Worm (Caenorhabditis elegans) whole organism, L4 larva: ENCODE measurements around the gene lgc-31.

Experiments used
- D1046.2 ChIP-seq: fragments of 200-800 bp; sonication (Bioruptor generic); IDR thresholded peaks from 2 replicates; pipeline ENCODE4 v1.3.6; 2022; ENCODE audit warnings: missing genetic modification characterization, missing compliant biosample characterization
- R02D3.7 ChIP-seq: fragments of 150-350 bp; sonication (generic microtip); optimal IDR thresholded peaks from 3 replicates; lab custom pipeline; 2014; ENCODE audit warnings: missing biosample characterization, missing genetic modification characterization
- T20F7.1 ChIP-seq: fragments of 200-800 bp; sonication (Bioruptor generic); optimal IDR thresholded peaks from 2 replicates; lab custom pipeline; 2018; ENCODE audit warnings: mild to moderate bottlenecking, missing genetic modification characterization, missing compliant biosample characterization
- T26A8.4 ChIP-seq: fragments of 200-800 bp; sonication (Bioruptor generic); IDR thresholded peaks from 2 replicates; pipeline ENCODE4 v1.3.6; 2022; ENCODE audit warnings: missing genetic modification characterization, missing compliant biosample characterization
- Y48G9A.11 ChIP-seq: fragments of 200-800 bp; sonication (Bioruptor generic); IDR thresholded peaks from 2 replicates; pipeline ENCODE4 v1.3.6; 2022; ENCODE audit warnings: missing genetic modification reagents, missing genetic modification characterization, missing compliant biosample characterization
- Y5F2A.4 ChIP-seq: fragments of 200-800 bp; sonication (Bioruptor generic); optimal IDR thresholded peaks from 2 replicates; lab custom pipeline; 2018; ENCODE audit warnings: mild to moderate bottlenecking, missing genetic modification characterization, missing compliant biosample characterization
- aha-1 ChIP-seq: fragments of 150-350 bp; peaks from one replicate; lab custom pipeline; 2014; ENCODE audit warnings: missing biosample characterization, missing genetic modification characterization
- aly-2 ChIP-seq: sonication (generic microtip); optimal IDR thresholded peaks from 2 replicates; lab custom pipeline; 2018; ENCODE audit warnings: missing biosample characterization, missing genetic modification characterization
- ceh-32 ChIP-seq: sonication (generic microtip); optimal IDR thresholded peaks from 2 replicates; lab custom pipeline; 2016; ENCODE audit warnings: mild to moderate bottlenecking, missing genetic modification characterization, missing compliant biosample characterization; ENCODE audit not compliant: poor library complexity
- ceh-44 ChIP-seq: fragments of 200-800 bp; sonication (Bioruptor generic); IDR thresholded peaks from 2 replicates; pipeline ENCODE4 v1.3.6; 2022; ENCODE audit warnings: missing genetic modification reagents, missing genetic modification characterization, missing compliant biosample characterization
- cey-2 ChIP-seq: sonication (generic microtip); optimal IDR thresholded peaks from 3 replicates; lab custom pipeline; 2017; ENCODE audit warnings: missing genetic modification characterization, mild to moderate bottlenecking, missing compliant biosample characterization, antibody characterized with exemption, borderline replicate concordance; ENCODE audit not compliant: insufficient read depth
- ctbp-1 ChIP-seq: fragments of 200-800 bp; sonication (Bioruptor generic); IDR thresholded peaks from 2 replicates; pipeline ENCODE4 v1.3.6; 2022; ENCODE audit warnings: missing genetic modification reagents, missing genetic modification characterization, missing compliant biosample characterization
- daf-16 ChIP-seq, 3 experiments: sonication (generic microtip); optimal IDR thresholded peaks; 2 replicates each; lab custom pipeline; 2016 to 2017; ENCODE audit warnings: missing genetic modification characterization in 3 of 3, missing genetic modification reagents in 3 of 3, mild to moderate bottlenecking in 2 of 3, missing compliant biosample characterization in 2 of 3, missing biosample characterization in 1 of 3, moderate library complexity in 1 of 3
- duxl-1 ChIP-seq: sonication (generic microtip); optimal IDR thresholded peaks from 2 replicates; lab custom pipeline; 2016; ENCODE audit warnings: mild to moderate bottlenecking, missing genetic modification characterization, moderate library complexity, missing compliant biosample characterization; ENCODE audit not compliant: poor library complexity
- egl-43 ChIP-seq: fragments of 200-800 bp; sonication (Bioruptor generic); IDR thresholded peaks from 2 replicates; pipeline ENCODE4 v1.3.6; 2022; ENCODE audit warnings: missing genetic modification reagents, missing genetic modification characterization, missing compliant biosample characterization
- fos-1 ChIP-seq: fragments of 150-350 bp; optimal IDR thresholded peaks from 2 replicates; lab custom pipeline; 2014; ENCODE audit warnings: missing biosample characterization, missing genetic modification characterization
- gei-8 ChIP-seq: fragments of 200-800 bp; sonication (Bioruptor generic); optimal IDR thresholded peaks from 2 replicates; lab custom pipeline; 2018; ENCODE audit warnings: mild to moderate bottlenecking, missing genetic modification characterization, missing compliant biosample characterization
- hlh-30 ChIP-seq: sonication (generic microtip); optimal IDR thresholded peaks from 2 replicates; lab custom pipeline; 2017; ENCODE audit warnings: antibody characterized with exemption, mild to moderate bottlenecking, missing genetic modification characterization, missing compliant biosample characterization; ENCODE audit not compliant: insufficient read depth
- hmg-1.1 ChIP-seq: fragments of 200-800 bp; sonication (Bioruptor generic); IDR thresholded peaks from 2 replicates; pipeline ENCODE4 v1.3.6; 2022; ENCODE audit warnings: missing genetic modification reagents, missing genetic modification characterization, missing compliant biosample characterization
- lim-7 ChIP-seq: fragments of 200-800 bp; sonication (Bioruptor generic); IDR thresholded peaks from 2 replicates; pipeline ENCODE4 v1.3.6; 2022; ENCODE audit warnings: missing genetic modification characterization, missing compliant biosample characterization
- lin-1 ChIP-seq: fragments of 200-800 bp; sonication (Bioruptor generic); IDR thresholded peaks from 2 replicates; pipeline ENCODE4 v1.3.6; 2022; ENCODE audit warnings: missing genetic modification reagents, missing genetic modification characterization, missing compliant biosample characterization
- madf-9 ChIP-seq: fragments of 200-800 bp; sonication (Bioruptor generic); conservative IDR thresholded peaks from 2 replicates; pipeline ENCODE4 v1.3.6; 2022; ENCODE audit warnings: missing genetic modification reagents, missing genetic modification characterization, missing compliant biosample characterization
- mdl-1 ChIP-seq, 2 experiments: fragments of 150-350 bp in 1 of 2; sonication (generic microtip) in 1 of 2; optimal IDR thresholded peaks; 2 replicates each; lab custom pipeline; 2014 to 2017; ENCODE audit warnings: missing biosample characterization in 2 of 2, missing genetic modification characterization in 2 of 2
- mdt-29 ChIP-seq: fragments of 200-800 bp; sonication (Bioruptor generic); IDR thresholded peaks from 2 replicates; pipeline ENCODE4 v1.3.6; 2022; ENCODE audit warnings: missing genetic modification reagents, missing genetic modification characterization, missing compliant biosample characterization
- mxl-2 ChIP-seq: fragments of 200-800 bp; sonication (Bioruptor generic); conservative IDR thresholded peaks from 2 replicates; pipeline ENCODE4 v1.3.6; 2022; ENCODE audit warnings: missing genetic modification reagents, missing genetic modification characterization, missing compliant biosample characterization
- nhr-10 ChIP-seq: fragments of 150-350 bp; optimal IDR thresholded peaks from 2 replicates; lab custom pipeline; 2014; ENCODE audit warnings: missing biosample characterization, missing genetic modification characterization
- nhr-11 ChIP-seq: fragments of 150-350 bp; optimal IDR thresholded peaks from 2 replicates; lab custom pipeline; 2014; ENCODE audit warnings: missing biosample characterization, missing genetic modification characterization
- nhr-25 ChIP-seq: sonication (generic microtip); optimal IDR thresholded peaks from 2 replicates; lab custom pipeline; 2017; ENCODE audit warnings: missing genetic modification characterization, mild to moderate bottlenecking, missing compliant biosample characterization, antibody characterized with exemption, moderate library complexity, borderline replicate concordance; ENCODE audit not compliant: insufficient read depth
- nhr-41 ChIP-seq: fragments of 200-800 bp; sonication (Bioruptor generic); IDR thresholded peaks from 2 replicates; pipeline ENCODE4 v1.3.6; 2022; ENCODE audit warnings: missing genetic modification reagents, missing genetic modification characterization, missing compliant biosample characterization
- nhr-48 ChIP-seq: sonication (generic microtip); optimal IDR thresholded peaks from 2 replicates; lab custom pipeline; 2016; ENCODE audit warnings: mild to moderate bottlenecking, missing genetic modification characterization, missing compliant biosample characterization
- nhr-6 ChIP-seq: fragments of 150-350 bp; optimal IDR thresholded peaks from 2 replicates; lab custom pipeline; 2014; ENCODE audit warnings: missing biosample characterization, missing genetic modification characterization
- pha-4 ChIP-seq, 2 experiments: fragments of 150-350 bp in 1 of 2; fragments of 200-800 bp in 1 of 2; sonication (Bioruptor generic) in 1 of 2; IDR thresholded peaks in 1 of 2; optimal IDR thresholded peaks in 1 of 2; 2 replicates each; pipeline versions ENCODE4 v1.3.6 to Lab custom; 2014 to 2022; ENCODE audit warnings: missing genetic modification characterization in 2 of 2, missing genetic modification reagents in 2 of 2, missing biosample characterization in 1 of 2, missing compliant biosample characterization in 1 of 2
- php-3 ChIP-seq: fragments of 200-800 bp; sonication (Bioruptor generic); IDR thresholded peaks from 2 replicates; pipeline ENCODE4 v1.3.6; 2022; ENCODE audit warnings: missing genetic modification reagents, missing genetic modification characterization, missing compliant biosample characterization
- sdz-12 ChIP-seq: fragments of 200-800 bp; sonication (Bioruptor generic); optimal IDR thresholded peaks from 2 replicates; lab custom pipeline; 2018; ENCODE audit warnings: mild to moderate bottlenecking, missing genetic modification characterization, missing compliant biosample characterization
- set-16 ChIP-seq: fragments of 200-800 bp; sonication (Bioruptor generic); IDR thresholded peaks from 2 replicates; pipeline ENCODE4 v1.3.6; 2022; ENCODE audit warnings: missing genetic modification reagents, missing genetic modification characterization, missing compliant biosample characterization
- tra-1 ChIP-seq: fragments of 200-800 bp; sonication (Bioruptor generic); IDR thresholded peaks from 2 replicates; pipeline ENCODE4 v1.3.6; 2022; ENCODE audit warnings: missing genetic modification reagents, missing genetic modification characterization, missing compliant biosample characterization
- unc-130 ChIP-seq: sonication (generic microtip); optimal IDR thresholded peaks from 2 replicates; lab custom pipeline; 2016; ENCODE audit warnings: missing genetic modification reagents, missing genetic modification characterization, missing compliant biosample characterization
- unc-62 ChIP-seq, 3 experiments: fragments of 150-350 bp in 1 of 3; sonication (generic microtip); optimal IDR thresholded peaks in 2 of 3; peaks in 1 of 3; 1 replicate in 1 of 3; 2 replicates in 2 of 3; lab custom pipeline; 2014 to 2017; ENCODE audit warnings: missing biosample characterization in 3 of 3, missing genetic modification characterization in 3 of 3, missing genetic modification reagents in 3 of 3, missing genotype in 1 of 3
- zag-1 ChIP-seq: fragments of 150-350 bp; optimal IDR thresholded peaks from 2 replicates; lab custom pipeline; 2014; ENCODE audit warnings: missing biosample characterization, missing genetic modification characterization
- zfp-2 ChIP-seq: sonication (generic microtip); optimal IDR thresholded peaks from 2 replicates; lab custom pipeline; 2016; ENCODE audit warnings: mild to moderate bottlenecking, missing genetic modification characterization, missing compliant biosample characterization
- zfp-3 ChIP-seq: fragments of 200-800 bp; sonication (Bioruptor generic); conservative IDR thresholded peaks from 2 replicates; pipeline ENCODE4 v1.3.6; 2022; ENCODE audit warnings: missing genetic modification reagents, missing genetic modification characterization, missing compliant biosample characterization

Gene lgc-31

ce11 chrV:15520398-15520797, 1.4 kb downstream of the lgc-31 start:
- TF ChIP-seq unc-62 (GFP tag; optimal IDR thresholded peaks at IDR 0.05 in 1 of 2; lab: Kevin White, UChicago) (peak in 1 of 2 experiments; percentile 87), unc-62 (tag; optimal IDR thresholded peaks at IDR 0.05; lab: Kevin White, UChicago) (no peak), daf-16 (GFP tag; optimal IDR thresholded peaks at IDR 0.05; lab: Kevin White, UChicago) (no peak), daf-16 (tag; optimal IDR thresholded peaks at IDR 0.05; lab: Kevin White, UChicago) (no peak)

- no peak for TF ChIP-seq nhr-48 (tag; lab: Kevin White, UChicago)
- TF ChIP-seq Y48G9A.11 (GFP tag; lab: Robert Waterston, UW): no peak
- peak; percentile 56 for TF ChIP-seq aha-1 (tag; lab: Kevin White, UChicago)
- no peak for TF ChIP-seq T20F7.1 (GFP tag; lab: Kevin White, UChicago)
- 0 out of 2 replicates have a peak, but pooled peaks have one; percentile 15 for TF ChIP-seq T26A8.4
- no peak for TF ChIP-seq nhr-11
- TF ChIP-seq nhr-41 (GFP tag; lab: Robert Waterston, UW): no peak
- TF ChIP-seq, all 104 proteins: peak for 2
Observed at ce11 chrV:15519845-15520244, 2.0 kb downstream of the lgc-31 start.

- TF ChIP-seq nhr-10 (no peak), aha-1 (tag; lab: Kevin White, UChicago) (peak; percentile 86), nhr-25 (tag; lab: Kevin White, UChicago) (no peak)
Observed at ce11 chrV:15517413-15517812, 4.4 kb downstream of the lgc-31 start, which contains the start of gene F21A3.3. TSS of gene F21A3.3 (plus strand) at chrV:15517713.

- TF ChIP-seq zfp-2 (no peak), unc-62 (GFP tag; optimal IDR thresholded peaks at IDR 0.05 in 1 of 2; lab: Kevin White, UChicago) (no peak), unc-62 (tag; optimal IDR thresholded peaks at IDR 0.05; lab: Kevin White, UChicago) (no peak), pha-4 (GFP tag; IDR thresholded peaks at IDR 0.05; lab: Robert Waterston, UW) (no peak), pha-4 (tag; optimal IDR thresholded peaks at IDR 0.05; lab: Kevin White, UChicago) (no peak), zag-1 (no peak), Y5F2A.4 (GFP tag; lab: Kevin White, UChicago) (no peak), ctbp-1 (no peak), cey-2 (no peak), duxl-1 (no peak), sdz-12 (GFP tag; lab: Kevin White, UChicago) (no peak), zfp-3 (GFP tag; lab: Robert Waterston, UW) (no peak), mdl-1 (tag; optimal IDR thresholded peaks at IDR 0.05; lab: Kevin White, UChicago) (no peak), ceh-32 (tag; lab: Kevin White, UChicago) (no peak), nhr-6 (tag; lab: Kevin White, UChicago) (no peak), lin-1 (GFP tag; lab: Robert Waterston, UW) (no peak), daf-16 (GFP tag; optimal IDR thresholded peaks at IDR 0.05; lab: Kevin White, UChicago) (no peak), daf-16 (tag; optimal IDR thresholded peaks at IDR 0.05; lab: Kevin White, UChicago) (no peak), set-16 (no peak)
Observed at ce11 chrV:15516476-15516875, 5.3 kb downstream of the lgc-31 start.

- TF ChIP-seq gei-8 (GFP tag; lab: Kevin White, UChicago) (no peak), madf-9 (GFP tag; lab: Robert Waterston, UW) (peak; percentile 52; the same call in 1 of the 2 replicates), egl-43 (GFP tag; lab: Robert Waterston, UW) (peak; percentile 77), lim-7 (GFP tag; lab: Robert Waterston, UW) (peak; percentile 52; the same call in 1 of the 2 replicates), php-3 (GFP tag; lab: Robert Waterston, UW) (no peak), mdt-29 (GFP tag; lab: Robert Waterston, UW) (no peak), hmg-1.1 (GFP tag; lab: Robert Waterston, UW) (peak; percentile 57; the same call in 1 of the 2 replicates), nhr-10 (no peak), unc-130 (GFP tag; lab: Kevin White, UChicago) (no peak), tra-1 (no peak), aly-2 (tag; lab: Kevin White, UChicago) (no peak), T20F7.1 (GFP tag; lab: Kevin White, UChicago) (no peak), mxl-2 (0 out of 2 replicates have a peak, but pooled peaks have one; percentile 36), zfp-2 (no peak), ceh-44 (GFP tag; lab: Robert Waterston, UW) (no peak), aha-1 (tag; lab: Kevin White, UChicago) (no peak), hlh-30 (peak; percentile 18), R02D3.7 (tag; lab: Kevin White, UChicago) (no peak), fos-1 (tag; lab: Kevin White, UChicago) (no peak), D1046.2 (GFP tag; lab: Robert Waterston, UW) (peak; percentile 88)
Observed at ce11 chrV:15515365-15515764, 6.5 kb downstream of the lgc-31 start.
